Worm (Caenorhabditis elegans): ENCODE results near the gene clec-125.
"Not testable (repeated sequence)": the region's sequence is repeated elsewhere in the genome, so short reads cannot be mapped to it uniquely, and the experiment has no call there.

Gene clec-125

ce11 chrII:3515384-3516053 lies at the start of gene clec-125, which contains the start of gene Y49F6B.14:
TSS of gene clec-125 (plus strand) at chrII:3516003.
TSS of gene Y49F6B.14 (minus strand) at chrII:3515484.
- TF ChIP-seq unc-62 (GFP tag; optimal IDR thresholded peaks at IDR 0.05), result no peak

ce11 chrII:3470549-3470948 lies 45.3 kb upstream of the clec-125 start, which contains the start of gene Y49F6B.20:
TSS of gene Y49F6B.20 (minus strand) at chrII:3470649.
- no peak for TF ChIP-seq unc-62 (GFP tag; optimal IDR thresholded peaks at IDR 0.05)

ce11 chrII:3471603-3472002 lies 44.2 kb upstream of the clec-125 start, which contains the start of gene Y49F6B.13:
TSS of gene Y49F6B.13 (minus strand) at chrII:3471703.
- no peak for TF ChIP-seq unc-62 (GFP tag; optimal IDR thresholded peaks at IDR 0.05)

ce11 chrII:3472316-3472715 lies 43.5 kb upstream of the clec-125 start, which contains the start of gene Y49F6B.12:
TSS of gene Y49F6B.12 (minus strand) at chrII:3472416.
- TF ChIP-seq unc-62 (GFP tag; optimal IDR thresholded peaks at IDR 0.05), result no peak

ce11 chrII:3472817-3473216 lies 43.0 kb upstream of the clec-125 start, which contains the start of gene Y49F6B.6:
TSS of gene Y49F6B.6 (plus strand) at chrII:3473117.
- TF ChIP-seq unc-62 (GFP tag; optimal IDR thresholded peaks at IDR 0.05), result no peak

ce11 chrII:3473744-3474143 lies 42.1 kb upstream of the clec-125 start, which contains the start of gene sdz-32:
TSS of gene sdz-32 (plus strand) at chrII:3474044.
- TF ChIP-seq unc-62 (GFP tag; optimal IDR thresholded peaks at IDR 0.05), result no peak

ce11 chrII:3476536-3476935 lies 39.3 kb upstream of the clec-125 start:
- TF ChIP-seq unc-62 (GFP tag; optimal IDR thresholded peaks at IDR 0.05), result no peak

ce11 chrII:3477171-3477570 lies 38.6 kb upstream of the clec-125 start, which contains the start of gene fbxb-104:
TSS of gene fbxb-104 (minus strand) at chrII:3477271.
- no peak for TF ChIP-seq unc-62 (GFP tag; optimal IDR thresholded peaks at IDR 0.05)

- TF ChIP-seq unc-62 (GFP tag; optimal IDR thresholded peaks at IDR 0.05), result no peak
Measured at ce11 chrII:3481584-3481983, 34.2 kb upstream of the clec-125 start, which contains the start of gene Y49F6B.8. TSS of gene Y49F6B.8 (minus strand) at chrII:3481684.

ce11 chrII:3482231-3482630 lies 33.6 kb upstream of the clec-125 start, which contains the start of gene smu-2:
TSS of gene smu-2 (plus strand) at chrII:3482408.
- no peak for TF ChIP-seq unc-62 (GFP tag; optimal IDR thresholded peaks at IDR 0.05)

ce11 chrII:3490797-3491196 lies 25.0 kb upstream of the clec-125 start, which contains the start of gene fbxb-112:
TSS of gene fbxb-112 (plus strand) at chrII:3491097.
- TF ChIP-seq unc-62 (GFP tag; optimal IDR thresholded peaks at IDR 0.05), result not testable (repeated sequence)

ce11 chrII:3499386-3499785 lies 16.4 kb upstream of the clec-125 start, which contains the start of gene Y49F6B.9:
TSS of gene Y49F6B.9 (minus strand) at chrII:3499387.
- no peak for TF ChIP-seq unc-62 (GFP tag; optimal IDR thresholded peaks at IDR 0.05)

ce11 chrII:3500373-3500772 lies 15.4 kb upstream of the clec-125 start:
- no peak for TF ChIP-seq unc-62 (GFP tag; optimal IDR thresholded peaks at IDR 0.05)

- no peak for TF ChIP-seq unc-62 (GFP tag; optimal IDR thresholded peaks at IDR 0.05)
Measured at ce11 chrII:3502011-3502410, 13.8 kb upstream of the clec-125 start.

- no peak for TF ChIP-seq unc-62 (GFP tag; optimal IDR thresholded peaks at IDR 0.05)
Measured at ce11 chrII:3502520-3503323, 13.1 kb upstream of the clec-125 start, which contains the start of the genes col-71 and Y49F6B.2. TSS of gene col-71 (minus strand) at chrII:3502570. TSS of gene Y49F6B.2 (plus strand) at chrII:3502968.

ce11 chrII:3504717-3505116 lies 11.1 kb upstream of the clec-125 start, which contains the start of gene cyh-1:
TSS of gene cyh-1 (plus strand) at chrII:3505017.
- TF ChIP-seq unc-62 (GFP tag; optimal IDR thresholded peaks at IDR 0.05), result no peak

Measured in whole organism, dauer.